Worm (Caenorhabditis elegans) whole organism, L3 larva: ENCODE data around the gene upb-1.

Experiments
- R02D3.7 ChIP-seq: fragments of 150-350 bp; optimal IDR thresholded peaks from 2 replicates; lab custom pipeline; 2014; ENCODE audit warnings: missing biosample characterization, missing genetic modification characterization
- ZK546.5 ChIP-seq: sonication (generic microtip); optimal IDR thresholded peaks from 2 replicates; lab custom pipeline; 2017; ENCODE audit warnings: missing biosample characterization, missing genetic modification characterization
- aly-2 ChIP-seq: fragments of 150-350 bp; optimal IDR thresholded peaks from 2 replicates; lab custom pipeline; 2014; ENCODE audit warnings: missing biosample characterization, missing genetic modification characterization
- ama-1 ChIP-seq: fragments of 150-350 bp; optimal IDR thresholded peaks from 2 replicates; lab custom pipeline; 2018
- ceh-16 ChIP-seq: sonication (generic microtip); optimal IDR thresholded peaks from 2 replicates; lab custom pipeline; 2017; ENCODE audit warnings: missing biosample characterization, missing genetic modification characterization
- ceh-28 ChIP-seq: fragments of 150-350 bp; optimal IDR thresholded peaks from 2 replicates; lab custom pipeline; 2014; ENCODE audit warnings: missing biosample characterization, missing genetic modification reagents, missing genetic modification characterization
- ceh-82 ChIP-seq: fragments of 150-350 bp; optimal IDR thresholded peaks from 2 replicates; lab custom pipeline; 2014; ENCODE audit warnings: missing biosample characterization, missing genetic modification characterization
- ceh-9 ChIP-seq: sonication (generic microtip); optimal IDR thresholded peaks from 2 replicates; lab custom pipeline; 2018; ENCODE audit warnings: missing biosample characterization, missing genetic modification characterization
- egl-27 ChIP-seq: sonication (generic microtip); optimal IDR thresholded peaks from 4 replicates; lab custom pipeline; 2017; ENCODE audit warnings: missing biosample characterization, missing genetic modification reagents, missing genetic modification characterization
- egl-5 ChIP-seq: fragments of 150-350 bp; optimal IDR thresholded peaks from 2 replicates; lab custom pipeline; 2017; ENCODE audit warnings: missing biosample characterization, missing genetic modification reagents, missing genetic modification characterization, inconsistent platforms
- elt-1 ChIP-seq: fragments of 150-350 bp; optimal IDR thresholded peaks from 2 replicates; lab custom pipeline; 2014; ENCODE audit warnings: missing biosample characterization, missing genetic modification characterization
- elt-2 ChIP-seq: sonication (generic microtip); optimal IDR thresholded peaks from 2 replicates; lab custom pipeline; 2016; ENCODE audit warnings: missing genetic modification reagents, mild to moderate bottlenecking, missing genetic modification characterization, missing compliant biosample characterization
- elt-3 ChIP-seq, 3 experiments: fragments of 150-350 bp in 1 of 3; sonication (generic microtip) in 2 of 3; optimal IDR thresholded peaks; 2 replicates in 2 of 3; 4 replicates in 1 of 3; lab custom pipeline; 2014 to 2017; ENCODE audit warnings: missing biosample characterization in 3 of 3, missing genetic modification characterization in 3 of 3
- eor-1 ChIP-seq, 2 experiments: fragments of 150-350 bp; optimal IDR thresholded peaks; 2 replicates each; lab custom pipeline; 2014 to 2018; ENCODE audit warnings: missing biosample characterization in 2 of 2, missing genetic modification characterization in 2 of 2
- fkh-10 ChIP-seq: sonication (generic microtip); optimal IDR thresholded peaks from 2 replicates; lab custom pipeline; 2017; ENCODE audit warnings: missing biosample characterization, missing genetic modification reagents, missing genetic modification characterization
- fkh-2 ChIP-seq: fragments of 150-350 bp; optimal IDR thresholded peaks from 2 replicates; lab custom pipeline; 2014; ENCODE audit warnings: missing biosample characterization, missing genetic modification reagents, missing genetic modification characterization
- fos-1 ChIP-seq: fragments of 150-350 bp; optimal IDR thresholded peaks from 2 replicates; lab custom pipeline; 2014; ENCODE audit warnings: missing biosample characterization, missing genetic modification characterization
- hmg-11 ChIP-seq: sonication (generic microtip); optimal IDR thresholded peaks from 2 replicates; lab custom pipeline; 2016; ENCODE audit warnings: missing genetic modification characterization, missing compliant biosample characterization
- lin-15B ChIP-seq: fragments of 150-350 bp; optimal IDR thresholded peaks from 2 replicates; lab custom pipeline; 2014; ENCODE audit warnings: missing biosample characterization, missing genetic modification characterization
- lin-39 ChIP-seq: fragments of 150-350 bp; optimal IDR thresholded peaks from 2 replicates; lab custom pipeline; 2018; ENCODE audit warnings: missing biosample characterization, missing genetic modification reagents, missing genetic modification characterization
- lsy-12 ChIP-seq: sonication (generic microtip); optimal IDR thresholded peaks from 2 replicates; lab custom pipeline; 2016; ENCODE audit warnings: mild to moderate bottlenecking, missing genetic modification characterization, missing compliant biosample characterization
- mdl-1 ChIP-seq: fragments of 150-350 bp; optimal IDR thresholded peaks from 2 replicates; lab custom pipeline; 2014; ENCODE audit warnings: missing biosample characterization, missing genetic modification characterization
- mml-1 ChIP-seq: fragments of 150-350 bp; sonication (generic microtip); optimal IDR thresholded peaks from 3 replicates; lab custom pipeline; 2014; ENCODE audit warnings: missing biosample characterization, missing genetic modification characterization
- nfya-1 ChIP-seq: sonication (generic microtip); optimal IDR thresholded peaks from 2 replicates; lab custom pipeline; 2017; ENCODE audit warnings: missing genetic modification characterization, mild to moderate bottlenecking, missing compliant biosample characterization, antibody characterized with exemption, moderate library complexity; ENCODE audit not compliant: insufficient read depth
- nhr-11 ChIP-seq: fragments of 150-350 bp; optimal IDR thresholded peaks from 2 replicates; lab custom pipeline; 2014; ENCODE audit warnings: missing biosample characterization, missing genetic modification characterization
- nhr-12 ChIP-seq: fragments of 150-350 bp; optimal IDR thresholded peaks from 2 replicates; lab custom pipeline; 2014; ENCODE audit warnings: missing biosample characterization, missing genetic modification characterization
- nhr-23 ChIP-seq: fragments of 150-350 bp; optimal IDR thresholded peaks from 2 replicates; lab custom pipeline; 2014; ENCODE audit warnings: missing biosample characterization, missing genetic modification reagents, missing genetic modification characterization
- nhr-237 ChIP-seq: fragments of 150-350 bp; optimal IDR thresholded peaks from 2 replicates; lab custom pipeline; 2014; ENCODE audit warnings: missing biosample characterization, missing genetic modification characterization
- nhr-25 ChIP-seq: sonication (generic microtip); optimal IDR thresholded peaks from 2 replicates; lab custom pipeline; 2017; ENCODE audit warnings: missing biosample characterization, missing genetic modification characterization
- nhr-43 ChIP-seq: sonication (generic microtip); optimal IDR thresholded peaks from 2 replicates; lab custom pipeline; 2016; ENCODE audit warnings: mild to moderate bottlenecking, missing genetic modification characterization, missing compliant biosample characterization; ENCODE audit not compliant: poor library complexity, severe bottlenecking
- nhr-76 ChIP-seq: fragments of 150-350 bp; sonication (generic microtip); optimal IDR thresholded peaks from 5 replicates; lab custom pipeline; 2014; ENCODE audit warnings: missing biosample characterization, missing genetic modification characterization
- nhr-77 ChIP-seq: fragments of 150-350 bp; optimal IDR thresholded peaks from 2 replicates; lab custom pipeline; 2014; ENCODE audit warnings: missing biosample characterization, missing genetic modification characterization
- pha-4 ChIP-seq: fragments of 150-350 bp; optimal IDR thresholded peaks from 2 replicates; lab custom pipeline; 2014; ENCODE audit warnings: missing biosample characterization, missing genetic modification reagents, missing genetic modification characterization
- pqm-1 ChIP-seq: fragments of 150-350 bp; optimal IDR thresholded peaks from 2 replicates; lab custom pipeline; 2017; ENCODE audit warnings: missing biosample characterization, missing genetic modification characterization, inconsistent platforms
- sea-2 ChIP-seq: fragments of 150-350 bp; sonication (generic microtip); optimal IDR thresholded peaks from 4 replicates; lab custom pipeline; 2014; ENCODE audit warnings: missing biosample characterization, missing genetic modification reagents, missing genetic modification characterization
- skn-1 ChIP-seq: fragments of 150-350 bp; optimal IDR thresholded peaks from 2 replicates; lab custom pipeline; 2014; ENCODE audit warnings: missing biosample characterization, missing genetic modification characterization
- tbx-2 ChIP-seq: sonication (generic microtip); optimal IDR thresholded peaks from 2 replicates; lab custom pipeline; 2016; ENCODE audit warnings: mild to moderate bottlenecking, missing genetic modification characterization, missing compliant biosample characterization
- unc-39 ChIP-seq: sonication (generic microtip); optimal IDR thresholded peaks from 4 replicates; lab custom pipeline; 2017; ENCODE audit warnings: missing biosample characterization, missing genetic modification characterization
- unc-62 ChIP-seq: fragments of 150-350 bp; sonication (generic microtip); optimal IDR thresholded peaks from 4 replicates; lab custom pipeline; 2014; ENCODE audit warnings: missing biosample characterization, missing genetic modification reagents, missing genetic modification characterization
- zag-1 ChIP-seq: fragments of 150-350 bp; optimal IDR thresholded peaks from 2 replicates; lab custom pipeline; 2014; ENCODE audit warnings: missing biosample characterization, missing genetic modification characterization

Gene upb-1

DNA sequence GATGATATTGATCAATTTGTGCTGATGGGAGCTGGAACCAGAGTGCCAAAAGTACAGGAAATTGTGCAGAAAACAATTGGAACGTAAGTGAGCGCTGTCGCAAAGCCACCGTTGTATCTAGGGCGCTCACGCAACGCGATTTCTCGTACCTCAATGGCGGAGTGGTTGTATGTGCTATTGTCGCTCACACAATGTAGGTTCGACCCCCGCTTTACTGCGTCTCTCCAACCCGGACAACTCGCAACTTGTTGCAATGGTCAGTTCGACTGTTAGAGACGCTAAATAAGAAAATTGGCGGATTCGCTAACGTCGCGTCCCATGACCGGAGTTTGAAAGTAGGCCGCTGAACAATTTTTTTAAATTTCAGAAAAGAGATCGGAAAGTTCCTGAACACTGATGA lies 41.4 kb downstream of the upb-1 start:
- no peak for TF ChIP-seq nhr-237 (tag; lab: Kevin White, UChicago)
- TF ChIP-seq ama-1 (lab: Kevin White, UChicago), result no peak
- no peak for TF ChIP-seq aly-2
- no peak for TF ChIP-seq eor-1 (tag; optimal IDR thresholded peaks at IDR 0.05; lab: Kevin White, UChicago)
- TF ChIP-seq nhr-25 (tag; lab: Kevin White, UChicago), result peak; percentile 18
- no peak for TF ChIP-seq ceh-9 (tag; lab: Kevin White, UChicago)
- no peak for TF ChIP-seq lsy-12
- TF ChIP-seq hmg-11 (tag; lab: Kevin White, UChicago), result peak; percentile 22
- no peak for TF ChIP-seq nhr-77 (tag; lab: Kevin White, UChicago)
- TF ChIP-seq nhr-76 (tag; lab: Kevin White, UChicago), result no peak
- no peak for TF ChIP-seq skn-1 (tag; lab: Kevin White, UChicago)
- TF ChIP-seq fkh-2 (tag; lab: Kevin White, UChicago), result no peak
- TF ChIP-seq pha-4 (tag; lab: Kevin White, UChicago), result peak; percentile 85
- TF ChIP-seq mml-1 (tag; lab: Kevin White, UChicago), result no peak
- peak; percentile 2 for TF ChIP-seq lin-15B (tag; lab: Kevin White, UChicago)
- TF ChIP-seq fkh-10 (GFP tag; lab: Kevin White, UChicago), result no peak
- peak; percentile 19 for TF ChIP-seq tbx-2 (tag; lab: Kevin White, UChicago)
- no peak for TF ChIP-seq elt-3 (tag; optimal IDR thresholded peaks at IDR 0.05; lab: Kevin White, UChicago)
- peak; percentile 24 for TF ChIP-seq pqm-1 (tag; lab: Kevin White, UChicago)
- TF ChIP-seq nhr-12 (tag; lab: Kevin White, UChicago), result no peak
- peak; percentile 59 for TF ChIP-seq nfya-1
- no peak for TF ChIP-seq egl-27
- TF ChIP-seq elt-2 (tag; lab: Kevin White, UChicago), result peak; percentile 21
- no peak for TF ChIP-seq mdl-1 (tag; lab: Kevin White, UChicago)
- no peak for TF ChIP-seq sea-2 (GFP tag; lab: Kevin White, UChicago)
- TF ChIP-seq ceh-82 (tag; lab: Kevin White, UChicago), result no peak
- no peak for TF ChIP-seq egl-5 (tag; lab: Kevin White, UChicago)
- TF ChIP-seq lin-39 (tag; lab: Kevin White, UChicago), result peak; percentile 82
- no peak for TF ChIP-seq R02D3.7 (tag; lab: Kevin White, UChicago)
- TF ChIP-seq ZK546.5 (tag; lab: Kevin White, UChicago), result no peak
- TF ChIP-seq elt-1 (tag; lab: Kevin White, UChicago), result no peak
- TF ChIP-seq zag-1 (tag; lab: Kevin White, UChicago), result no peak
- no peak for TF ChIP-seq nhr-11 (tag; lab: Kevin White, UChicago)
- peak; percentile 59 for TF ChIP-seq nhr-23
- TF ChIP-seq unc-62 (GFP tag; lab: Kevin White, UChicago), result no peak
- TF ChIP-seq nhr-43 (tag; lab: Kevin White, UChicago), result peak; percentile 70

DNA sequence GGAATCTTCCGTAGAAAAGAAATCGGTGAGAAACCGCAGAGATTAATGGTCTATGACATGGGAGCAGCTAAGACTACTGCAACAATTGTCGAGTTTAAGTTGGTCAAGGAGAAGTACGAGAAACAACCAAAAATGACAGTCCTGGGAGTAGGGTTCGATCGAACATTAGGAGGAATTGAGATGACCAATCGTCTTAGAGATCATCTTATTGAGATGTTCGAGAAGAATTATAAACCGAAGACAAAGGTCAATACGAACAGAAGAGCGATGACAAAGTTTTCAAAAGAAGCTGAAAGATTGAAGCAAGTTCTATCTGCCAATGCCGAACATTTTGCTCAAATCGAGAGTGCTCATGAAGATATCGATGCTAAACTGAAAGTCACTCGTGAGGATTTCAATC lies 41.9 kb downstream of the upb-1 start:
- TF ChIP-seq egl-27, result no peak
- no peak for TF ChIP-seq lin-15B (tag; lab: Kevin White, UChicago)
- no peak for TF ChIP-seq eor-1 (tag; optimal IDR thresholded peaks at IDR 0.05; lab: Kevin White, UChicago)
- TF ChIP-seq tbx-2 (tag; lab: Kevin White, UChicago), result no peak
- TF ChIP-seq nhr-43 (tag; lab: Kevin White, UChicago), result no peak
- no peak for TF ChIP-seq ceh-28 (tag; lab: Kevin White, UChicago)
- no peak for TF ChIP-seq nhr-237 (tag; lab: Kevin White, UChicago)
- TF ChIP-seq sea-2 (GFP tag; lab: Kevin White, UChicago), result no peak
- no peak for TF ChIP-seq mml-1 (tag; lab: Kevin White, UChicago)
- no peak for TF ChIP-seq nhr-23
- TF ChIP-seq unc-62 (GFP tag; lab: Kevin White, UChicago), result no peak
- no peak for TF ChIP-seq skn-1 (tag; lab: Kevin White, UChicago)
- no peak for TF ChIP-seq lin-39 (tag; lab: Kevin White, UChicago)
- TF ChIP-seq nhr-76 (tag; lab: Kevin White, UChicago), result no peak
- no peak for TF ChIP-seq fos-1
- no peak for TF ChIP-seq unc-39 (tag; lab: Kevin White, UChicago)
- TF ChIP-seq ceh-16 (tag; lab: Kevin White, UChicago), result no peak
- TF ChIP-seq R02D3.7 (tag; lab: Kevin White, UChicago), result no peak
